Worm (Caenorhabditis elegans): ENCODE results near the gene F28A12.3.

- TF ChIP-seq ztf-11 (tag; optimal IDR thresholded peaks at IDR 0.05) (no peak), tra-1 (GFP tag; IDR thresholded peaks at IDR 0.05) (no peak), egl-27 (tag; optimal IDR thresholded peaks at IDR 0.05) (no peak), nhr-25 (tag; optimal IDR thresholded peaks at IDR 0.05; ENCODE audit: borderline replicate concordance, insufficient read depth) (no peak), lin-13 (GFP tag; optimal IDR thresholded peaks at IDR 0.05) (no peak), ama-1 (optimal IDR thresholded peaks at IDR 0.05) (no peak), mdt-29 (GFP tag; IDR thresholded peaks at IDR 0.05) (no peak), gei-8 (GFP tag; optimal IDR thresholded peaks at IDR 0.05) (no peak), madf-5 (GFP tag; IDR thresholded peaks at IDR 0.05) (no peak), nhr-28 (tag; optimal IDR thresholded peaks at IDR 0.05) (peak; percentile 15), dmd-6 (GFP tag; IDR thresholded peaks at IDR 0.05) (no peak), F44E2.7 (GFP tag; IDR thresholded peaks at IDR 0.05) (no peak), pqm-1 (tag; optimal IDR thresholded peaks at IDR 0.05) (peak; percentile 37), fos-1 (tag; optimal IDR thresholded peaks at IDR 0.05) (no peak)
Observed at ce11 chrV:8643093-8643492, 1.9 kb upstream of the F28A12.3 start, which contains the start of gene asp-13.
